Fruit fly (Drosophila melanogaster): ENCODE measurements around the gene Ssb-c31a.
A peak's percentile ranks its signal among the peaks of the same experiment; 100 is the strongest.

The Ssb-c31a gene

DNA sequence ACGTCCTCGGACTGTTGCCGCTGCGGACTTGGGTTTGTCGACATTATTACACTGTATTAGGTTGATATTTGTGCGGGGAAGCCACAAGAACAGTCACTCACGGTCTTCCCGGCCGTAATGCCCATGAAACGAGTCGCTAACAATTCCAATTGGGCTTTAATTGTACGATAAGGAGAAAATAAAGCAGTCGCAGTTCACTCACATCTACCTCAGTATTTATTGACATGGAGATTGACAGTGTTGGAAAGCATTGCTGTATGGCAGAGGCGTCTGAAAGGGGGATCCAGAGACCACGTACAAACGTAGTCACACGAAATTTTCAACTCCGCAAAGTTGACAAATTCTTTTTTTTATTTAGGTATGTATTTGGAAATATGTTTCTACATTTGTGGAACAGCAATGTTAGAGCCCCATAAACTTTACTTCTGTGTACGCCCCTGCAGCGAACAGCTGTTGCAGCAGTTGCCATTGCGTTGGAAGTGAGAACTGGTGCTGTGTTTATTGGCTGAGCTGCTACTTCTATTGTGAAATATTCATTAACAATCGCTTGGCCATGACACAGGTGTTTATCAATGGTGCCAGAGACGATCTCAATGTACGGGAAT is 1.6 kb downstream of the Ssb-c31a start, which contains the start of the genes CG8372 and CG8360 (continued):
- TF ChIP-seq Doc2 (GFP tag; IDR thresholded peaks at IDR 0.05) (peak; percentile 94), CG31388 (GFP tag; optimal IDR thresholded peaks at IDR 0.05) (peak; percentile 97), crol (GFP tag; IDR thresholded peaks at IDR 0.05) (peak; percentile 79), kah (GFP tag; optimal IDR thresholded peaks at IDR 0.05) (peak; percentile 93), Myb (GFP tag; optimal IDR thresholded peaks at IDR 0.05) (peak; percentile 95), slbo (GFP tag; IDR thresholded peaks at IDR 0.05) (peak; percentile 99), lola (GFP tag; optimal IDR thresholded peaks at IDR 0.05) (peak in 1 of 3 experiments; percentile 98), Vsx1 (GFP tag; optimal IDR thresholded peaks at IDR 0.05) (peak; percentile 96), br (optimal IDR thresholded peaks at IDR 0.05) (no peak), cad (GFP tag; optimal IDR thresholded peaks at IDR 0.05) (peak; percentile 39), Eip74EF (GFP tag; optimal IDR thresholded peaks at IDR 0.05) (peak in 1 of 2 experiments; percentile 96), Ets97D (GFP tag; optimal IDR thresholded peaks at IDR 0.05) (peak; percentile 96), ara (GFP tag; IDR thresholded peaks at IDR 0.05) (peak; percentile 99), CG18764 (GFP tag; optimal IDR thresholded peaks at IDR 0.05) (peak; percentile 98), HLH4C (GFP tag; IDR thresholded peaks at IDR 0.05; ENCODE audit: partially characterized antibody) (0 out of 3 replicates have a peak, but pooled peaks have one; percentile 20), sd (tag; optimal IDR thresholded peaks at IDR 0.05) (peak; percentile 94), GATAe (GFP tag; conservative IDR thresholded peaks at IDR 0.05) (peak; percentile 98), bsh (GFP tag; optimal IDR thresholded peaks at IDR 0.05) (peak; percentile 98 to 99), CG3407 (GFP tag; optimal IDR thresholded peaks at IDR 0.05) (peak; percentile 97), CG30020 (tag; optimal IDR thresholded peaks at IDR 0.05) (peak; percentile 87), oc (tag; optimal IDR thresholded peaks at IDR 0.05) (peak; percentile 97), pan (optimal IDR thresholded peaks at IDR 0.05) (no peak), pan (GFP tag; optimal IDR thresholded peaks at IDR 0.05 in 1 of 2, IDR thresholded peaks at IDR 0.05 in 1 of 2) (peak in 1 of 2 experiments; percentile 100), Poxn (GFP tag; IDR thresholded peaks at IDR 0.05) (peak; percentile 91), CG17328 (GFP tag; IDR thresholded peaks at IDR 0.05) (peak; percentile 99), fu2 (GFP tag; optimal IDR thresholded peaks at IDR 0.05) (peak; percentile 99), C15 (GFP tag; IDR thresholded peaks at IDR 0.05) (peak; percentile 97), CG8924 (tag; optimal IDR thresholded peaks at IDR 0.05) (peak; percentile 98), cas (GFP tag; IDR thresholded peaks at IDR 0.05) (peak; percentile 97), CoRest (tag; optimal IDR thresholded peaks at IDR 0.05) (peak; percentile 98), CG15269 (tag; optimal IDR thresholded peaks at IDR 0.05) (peak; percentile 99), stc (GFP tag; IDR thresholded peaks at IDR 0.05) (peak; percentile 99), org-1 (GFP tag; optimal IDR thresholded peaks at IDR 0.05) (peak; percentile 98), CG11085 (GFP tag; IDR thresholded peaks at IDR 0.05) (peak; percentile 98), CG11398 (GFP tag; optimal IDR thresholded peaks at IDR 0.05) (peak; percentile 99), CG5245 (GFP tag; optimal IDR thresholded peaks at IDR 0.05) (peak; percentile 99), fd96Cb (tag; optimal IDR thresholded peaks at IDR 0.05) (peak; percentile 98), CG8290 (GFP tag; optimal IDR thresholded peaks at IDR 0.05) (peak; percentile 98), CG8290 (tag; optimal IDR thresholded peaks at IDR 0.05) (peak; percentile 89 to 97), CG9932 (GFP tag; IDR thresholded peaks at IDR 0.05) (peak; percentile 99), hth (optimal IDR thresholded peaks at IDR 0.05) (no peak), en (GFP tag; optimal IDR thresholded peaks at IDR 0.05) (peak; percentile 97), CG2120 (GFP tag; optimal IDR thresholded peaks at IDR 0.05) (peak; percentile 99), unc-4 (GFP tag; IDR thresholded peaks at IDR 0.05; ENCODE audit: partially characterized antibody) (peak; percentile 48; the same call in 1 of the 2 replicates), Oaz (GFP tag; IDR thresholded peaks at IDR 0.05) (peak; percentile 98), gt (GFP tag; IDR thresholded peaks at IDR 0.05) (peak; percentile 97), dmrt99B (tag; optimal IDR thresholded peaks at IDR 0.05) (peak; percentile 98), CG10366 (GFP tag; IDR thresholded peaks at IDR 0.05) (peak; percentile 99), CG32532 (GFP tag; IDR thresholded peaks at IDR 0.05) (peak; percentile 99), fd3F (GFP tag; optimal IDR thresholded peaks at IDR 0.05) (peak; percentile 96), Doc3 (GFP tag; IDR thresholded peaks at IDR 0.05; ENCODE audit: partially characterized antibody) (peak; percentile 22; the same call in 1 of the 3 replicates)

Data from whole organism, embryonic.